Fruit fly (Drosophila melanogaster) whole organism, embryonic: Measurements from ENCODE around the gene CG15196.

Source experiments
- ATbp ChIP-seq: fragments of 200-800 bp; sonication (Bioruptor generic); optimal IDR thresholded peaks from 2 replicates; lab custom pipeline; 2017; ENCODE audit warnings: missing biosample characterization, mild to moderate bottlenecking, missing genetic modification characterization, missing genetic modification reagents
- B-H2 ChIP-seq: fragments of 200-800 bp; sonication (Bioruptor generic); optimal IDR thresholded peaks from 2 replicates; lab custom pipeline; 2018; ENCODE audit warnings: missing biosample characterization, mild to moderate bottlenecking, missing genetic modification characterization
- Bteb2 ChIP-seq: fragments of 200-800 bp; sonication (Bioruptor generic); optimal IDR thresholded peaks from 2 replicates; lab custom pipeline; 2016; ENCODE audit warnings: missing biosample characterization, missing genetic modification characterization
- CG10321 ChIP-seq: fragments of 200-800 bp; sonication (Bioruptor generic); IDR thresholded peaks from 2 replicates; pipeline ENCODE4 v1.3.6; 2022; ENCODE audit warnings: missing biosample characterization, missing genetic modification characterization
- CG12155 ChIP-seq: fragments of 200-800 bp; sonication (Bioruptor generic); optimal IDR thresholded peaks from 3 replicates; lab custom pipeline; 2016; ENCODE audit warnings: missing biosample characterization, missing genetic modification characterization
- CG12659 ChIP-seq: fragments of 200-800 bp; sonication (Bioruptor generic); optimal IDR thresholded peaks from 3 replicates; lab custom pipeline; 2017; ENCODE audit warnings: mild to moderate bottlenecking, missing biosample characterization, missing genetic modification reagents, missing genetic modification characterization
- CG13894 ChIP-seq: fragments of 200-800 bp; sonication (Bioruptor generic); optimal IDR thresholded peaks from 3 replicates; lab custom pipeline; 2018; ENCODE audit warnings: missing biosample characterization, mild to moderate bottlenecking, missing genetic modification characterization, moderate library complexity
- CG15514 ChIP-seq: fragments of 200-800 bp; sonication (Bioruptor generic); optimal IDR thresholded peaks from 3 replicates; lab custom pipeline; 2017; ENCODE audit warnings: missing biosample characterization, missing genetic modification characterization, mild to moderate bottlenecking, moderate library complexity, missing genetic modification reagents
- CG17385 ChIP-seq: fragments of 200-800 bp; sonication (Bioruptor generic); optimal IDR thresholded peaks from 3 replicates; lab custom pipeline; 2018; ENCODE audit warnings: missing biosample characterization, mild to moderate bottlenecking, missing genetic modification characterization
- CG1792 ChIP-seq: fragments of 200-800 bp; sonication (Bioruptor generic); optimal IDR thresholded peaks from 2 replicates; lab custom pipeline; 2016; ENCODE audit warnings: missing biosample characterization, missing genetic modification characterization
- CG18476 ChIP-seq: fragments of 200-800 bp; sonication (Bioruptor generic); optimal IDR thresholded peaks from 2 replicates; lab custom pipeline; 2016; ENCODE audit warnings: missing biosample characterization, mild to moderate bottlenecking, missing genetic modification characterization
- CG18619 ChIP-seq: fragments of 200-800 bp; sonication (Bioruptor generic); optimal IDR thresholded peaks from 3 replicates; lab custom pipeline; 2017; ENCODE audit warnings: missing biosample characterization, mild to moderate bottlenecking, missing genetic modification characterization
- CG2199 ChIP-seq: fragments of 200-800 bp; sonication (Bioruptor generic); IDR thresholded peaks from 3 replicates; pipeline ENCODE4 v1.3.6; 2022; ENCODE audit warnings: missing biosample characterization, missing genetic modification characterization
- CG3065 ChIP-seq: fragments of 200-800 bp; sonication (Bioruptor generic); optimal IDR thresholded peaks from 2 replicates; lab custom pipeline; 2016; ENCODE audit warnings: missing biosample characterization, missing genetic modification characterization
- CG31388 ChIP-seq: fragments of 200-800 bp; sonication (Bioruptor generic); optimal IDR thresholded peaks from 2 replicates; lab custom pipeline; 2016; ENCODE audit warnings: missing biosample characterization, missing genetic modification characterization
- CG3163 ChIP-seq: fragments of 200-800 bp; sonication (Bioruptor generic); optimal IDR thresholded peaks from 3 replicates; lab custom pipeline; 2016; ENCODE audit warnings: missing biosample characterization, missing genetic modification characterization
- CG34376 ChIP-seq: fragments of 200-800 bp; sonication (Bioruptor generic); optimal IDR thresholded peaks from 2 replicates; lab custom pipeline; 2018; ENCODE audit warnings: missing biosample characterization, mild to moderate bottlenecking, missing genetic modification characterization
- CG34422 ChIP-seq: fragments of 200-800 bp; sonication (Bioruptor generic); IDR thresholded peaks from 3 replicates; pipeline ENCODE4 v1.3.6; 2022; ENCODE audit warnings: missing biosample characterization, missing genetic modification characterization
- CG4854 ChIP-seq: fragments of 200-800 bp; sonication (Bioruptor generic); optimal IDR thresholded peaks from 2 replicates; lab custom pipeline; 2016; ENCODE audit warnings: missing biosample characterization, missing genetic modification characterization, inconsistent platforms
- CG6813 ChIP-seq: fragments of 200-800 bp; sonication (Bioruptor generic); optimal IDR thresholded peaks from 2 replicates; lab custom pipeline; 2017; ENCODE audit warnings: missing biosample characterization, missing genetic modification characterization, mild to moderate bottlenecking, moderate library complexity, missing genetic modification reagents
- CG8765 ChIP-seq: fragments of 200-800 bp; sonication (Bioruptor generic); IDR thresholded peaks from 2 replicates; pipeline ENCODE4 v1.3.6; 2022; ENCODE audit warnings: missing biosample characterization, missing genetic modification characterization
- Chrac-16 ChIP-seq: fragments of 200-800 bp; sonication (Bioruptor generic); optimal IDR thresholded peaks from 3 replicates; lab custom pipeline; 2016; ENCODE audit warnings: missing biosample characterization, missing genetic modification characterization
- Dek ChIP-seq: fragments of 200-800 bp; sonication (Bioruptor generic); optimal IDR thresholded peaks from 3 replicates; lab custom pipeline; 2019; ENCODE audit warnings: missing biosample characterization, mild to moderate bottlenecking, missing genetic modification characterization, moderate library complexity
- Dll ChIP-seq: fragments of 200-800 bp; sonication (Bioruptor generic); IDR thresholded peaks from 4 replicates; pipeline ENCODE4 v1.3.6; 2022; ENCODE audit warnings: missing biosample characterization, missing genetic modification characterization; ENCODE audit not compliant: partially characterized antibody
- Gug ChIP-seq: fragments of 200-800 bp; sonication (Bioruptor generic); IDR thresholded peaks from 4 replicates; pipeline ENCODE4 v1.3.6; 2022; ENCODE audit warnings: missing biosample characterization, missing genetic modification characterization
- H2.0 ChIP-seq: fragments of 200-800 bp; sonication (Bioruptor generic); IDR thresholded peaks from 2 replicates; pipeline ENCODE4 v1.3.6; 2022; ENCODE audit warnings: missing biosample characterization, missing genetic modification characterization
- HLH54F ChIP-seq: fragments of 200-800 bp; sonication (Bioruptor generic); optimal IDR thresholded peaks from 3 replicates; lab custom pipeline; 2016; ENCODE audit warnings: missing biosample characterization, missing genetic modification characterization
- Hmx ChIP-seq: fragments of 200-800 bp; sonication (Bioruptor generic); optimal IDR thresholded peaks from 2 replicates; lab custom pipeline; 2016; ENCODE audit warnings: missing biosample characterization, missing genetic modification characterization
- Hr3 ChIP-seq: fragments of 200-800 bp; sonication (Bioruptor generic); optimal IDR thresholded peaks from 3 replicates; lab custom pipeline; 2016; ENCODE audit warnings: missing biosample characterization, missing genetic modification characterization
- NFAT ChIP-seq: fragments of 200-800 bp; sonication (Bioruptor generic); IDR thresholded peaks from 2 replicates; pipeline ENCODE4 v1.3.6; 2022; ENCODE audit warnings: missing biosample characterization, missing genetic modification characterization
- Oaz ChIP-seq: fragments of 200-800 bp; sonication (Bioruptor generic); IDR thresholded peaks from 2 replicates; pipeline ENCODE4 v1.3.6; 2022; ENCODE audit warnings: missing biosample characterization, missing genetic modification characterization
- Pdp1 ChIP-seq, 2 experiments: fragments of 200-800 bp; sonication (Bioruptor generic); optimal IDR thresholded peaks; 3 replicates each; lab custom pipeline; 2016; ENCODE audit warnings: missing biosample characterization in 2 of 2, missing genetic modification characterization in 2 of 2, mild to moderate bottlenecking in 1 of 2, moderate library complexity in 1 of 2
- Side ChIP-seq: fragments of 200-800 bp; sonication (Bioruptor generic); optimal IDR thresholded peaks from 2 replicates; lab custom pipeline; 2016; ENCODE audit warnings: missing biosample characterization, missing genetic modification characterization
- ase ChIP-seq: fragments of 200-800 bp; sonication (Bioruptor generic); IDR thresholded peaks from 3 replicates; pipeline ENCODE4 v1.3.6; 2022; ENCODE audit warnings: missing biosample characterization, missing genetic modification characterization
- cad ChIP-seq: fragments of >200 bp; optimal IDR thresholded peaks from 2 replicates; lab custom pipeline; 2017; ENCODE audit warnings: missing biosample characterization, missing genetic modification characterization
- chif ChIP-seq, 2 experiments: fragments of 200-800 bp; sonication (Bioruptor generic); optimal IDR thresholded peaks; 3 replicates each; lab custom pipeline; 2016; ENCODE audit warnings: missing biosample characterization in 2 of 2, missing genetic modification characterization in 2 of 2
- croc ChIP-seq: fragments of 200-800 bp; sonication (Bioruptor generic); conservative IDR thresholded peaks from 3 replicates; pipeline ENCODE4 v1.3.6; 2022; ENCODE audit warnings: missing biosample characterization, missing genetic modification characterization
- dati ChIP-seq: fragments of 200-800 bp; sonication (Bioruptor generic); IDR thresholded peaks from 2 replicates; pipeline ENCODE4 v1.3.6; 2022; ENCODE audit warnings: missing biosample characterization, missing genetic modification characterization
- ewg ChIP-seq: fragments of 200-800 bp; sonication (Bioruptor generic); optimal IDR thresholded peaks from 3 replicates; lab custom pipeline; 2017; ENCODE audit warnings: mild to moderate bottlenecking, missing biosample characterization, missing genetic modification reagents, missing genetic modification characterization
- eyg ChIP-seq: fragments of 200-800 bp; sonication (Bioruptor generic); optimal IDR thresholded peaks from 3 replicates; lab custom pipeline; 2016; ENCODE audit warnings: missing biosample characterization, missing genetic modification characterization
- fu2 ChIP-seq: fragments of 200-800 bp; sonication (Bioruptor generic); optimal IDR thresholded peaks from 2 replicates; lab custom pipeline; 2016; ENCODE audit warnings: missing biosample characterization, missing genetic modification characterization
- ham ChIP-seq: fragments of 200-800 bp; sonication (Bioruptor generic); IDR thresholded peaks from 2 replicates; pipeline ENCODE4 v1.3.6; 2022; ENCODE audit warnings: missing biosample characterization, missing genetic modification characterization
- lab ChIP-seq: fragments of 200-800 bp; sonication (Bioruptor generic); optimal IDR thresholded peaks from 3 replicates; lab custom pipeline; 2017; ENCODE audit warnings: missing biosample characterization, missing genetic modification characterization, mild to moderate bottlenecking, moderate library complexity, missing genetic modification reagents
- lola ChIP-seq, 3 experiments: fragments of >200 bp in 2 of 3; fragments of 200-800 bp in 1 of 3; sonication (Bioruptor generic) in 1 of 3; optimal IDR thresholded peaks; 2 replicates each; lab custom pipeline; 2017 to 2019; ENCODE audit warnings: missing biosample characterization in 3 of 3, missing genetic modification characterization in 3 of 3, mild to moderate bottlenecking in 1 of 3, moderate library complexity in 1 of 3
- mld ChIP-seq: fragments of 200-800 bp; sonication (Bioruptor generic); IDR thresholded peaks from 3 replicates; pipeline ENCODE4 v1.3.6; 2022; ENCODE audit warnings: missing biosample characterization, missing genetic modification characterization; ENCODE audit not compliant: partially characterized antibody
- pros ChIP-seq: fragments of 200-800 bp; sonication (Bioruptor generic); optimal IDR thresholded peaks from 3 replicates; lab custom pipeline; 2019; ENCODE audit warnings: missing biosample characterization, mild to moderate bottlenecking, missing genetic modification characterization, moderate library complexity
- seq ChIP-seq: fragments of 200-800 bp; sonication (Bioruptor generic); IDR thresholded peaks from 2 replicates; pipeline ENCODE4 v1.3.6; 2022; ENCODE audit warnings: missing biosample characterization, missing genetic modification characterization
- stc ChIP-seq: fragments of 200-800 bp; sonication (Bioruptor generic); IDR thresholded peaks from 2 replicates; pipeline ENCODE4 v1.3.6; 2022; ENCODE audit warnings: missing biosample characterization, missing genetic modification characterization
- sug ChIP-seq: fragments of 200-800 bp; optimal IDR thresholded peaks from 2 replicates; lab custom pipeline; 2019; ENCODE audit warnings: missing biosample characterization, mild to moderate bottlenecking, missing genetic modification characterization, moderate library complexity
- vvl ChIP-seq: fragments of 200-800 bp; sonication (Bioruptor generic); IDR thresholded peaks from 2 replicates; pipeline ENCODE4 v1.3.6; 2022; ENCODE audit warnings: missing biosample characterization, missing genetic modification characterization

The CG15196 gene

DNA sequence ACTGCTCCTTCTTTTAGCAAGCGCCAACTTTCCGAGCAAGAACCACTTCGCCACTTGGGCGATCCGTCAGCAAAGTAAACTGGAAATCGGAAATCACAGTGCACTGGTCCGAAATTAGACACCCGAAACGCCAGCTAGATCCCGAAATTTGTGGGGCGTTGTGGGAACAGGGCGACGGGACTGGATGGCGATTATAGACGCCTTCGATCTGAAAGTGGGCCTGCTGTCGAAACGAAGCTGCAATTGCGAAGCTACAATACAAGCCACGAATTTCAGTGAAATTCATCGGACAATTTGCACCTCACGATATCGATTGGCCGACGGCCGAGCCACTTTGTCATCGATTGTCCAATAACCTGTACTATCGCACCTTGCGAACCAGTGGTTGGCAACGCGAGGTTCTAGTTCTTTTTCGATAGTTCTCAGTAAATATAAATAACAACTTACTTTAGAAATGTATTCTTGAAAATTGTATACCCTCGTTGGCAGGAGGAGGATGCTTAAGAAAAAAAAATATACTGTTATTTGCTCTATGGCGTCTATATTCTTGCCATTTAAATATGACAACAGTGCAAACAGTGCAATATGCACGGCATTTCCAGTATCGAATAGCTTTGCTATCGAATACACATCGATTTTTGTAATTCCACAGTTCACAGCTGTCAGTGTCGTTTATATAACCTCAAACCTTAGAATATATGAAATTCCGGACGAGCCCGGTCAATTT is 41.8 kb upstream of the CG15196 start, which contains the start of the genes hop and Tim8 (continued):
- no peak for TF ChIP-seq Hr3
- TF ChIP-seq CG12155 (GFP tag; lab: Kevin White, UChicago): no peak
- no peak for TF ChIP-seq eyg (GFP tag; lab: Kevin White, UChicago)
- TF ChIP-seq chif (GFP tag; optimal IDR thresholded peaks at IDR 0.05; lab: Kevin White, UChicago): no peak
- TF ChIP-seq ase (GFP tag; lab: Robert Waterston, UW): no peak
- TF ChIP-seq Bteb2 (GFP tag; lab: Kevin White, UChicago): no peak
- no peak for TF ChIP-seq CG8765 (GFP tag; lab: Robert Waterston, UW)
- no peak for TF ChIP-seq CG31388
- no peak for TF ChIP-seq fu2 (GFP tag; lab: Kevin White, UChicago)
- no peak for TF ChIP-seq CG13894 (tag; lab: Kevin White, UChicago)
- TF ChIP-seq CG3065 (GFP tag; lab: Kevin White, UChicago): no peak
- no peak for TF ChIP-seq CG10321 (GFP tag; lab: Robert Waterston, UW)
- TF ChIP-seq CG12659: peak; percentile 66
- TF ChIP-seq Side: no peak
- no peak for TF ChIP-seq ewg (GFP tag; lab: Kevin White, UChicago)
- TF ChIP-seq B-H2 (GFP tag; lab: Kevin White, UChicago): no peak
- no peak for TF ChIP-seq croc
- TF ChIP-seq NFAT (GFP tag; lab: Robert Waterston, UW): no peak
- TF ChIP-seq HLH54F (GFP tag; lab: Kevin White, UChicago): no peak
- peak; percentile 99 for TF ChIP-seq CG15514 (GFP tag; lab: Kevin White, UChicago)
- no peak for TF ChIP-seq CG18619 (GFP tag; lab: Kevin White, UChicago)
- peak in 1 of 3 experiments; percentile 5 for TF ChIP-seq lola (GFP tag; optimal IDR thresholded peaks at IDR 0.05; lab: Kevin White, UChicago)
- TF ChIP-seq lab (GFP tag; lab: Kevin White, UChicago): no peak
- TF ChIP-seq stc: no peak
- no peak for TF ChIP-seq H2.0 (GFP tag; lab: Robert Waterston, UW)
- TF ChIP-seq CG6813 (GFP tag; lab: Kevin White, UChicago): no peak
- peak; percentile 87 for TF ChIP-seq Dll
- no peak for TF ChIP-seq CG1792 (GFP tag; lab: Kevin White, UChicago)
- no peak for TF ChIP-seq Oaz
- peak; percentile 89 for TF ChIP-seq CG4854
- no peak for TF ChIP-seq CG2199 (GFP tag; lab: Robert Waterston, UW)
- TF ChIP-seq ham (GFP tag; lab: Robert Waterston, UW): no peak
- no peak for TF ChIP-seq CG34422
- TF ChIP-seq ATbp: no peak
- TF ChIP-seq pros: no peak
- no peak for TF ChIP-seq dati (GFP tag; lab: Robert Waterston, UW)
- no peak for TF ChIP-seq CG34376 (GFP tag; lab: Kevin White, UChicago)
- TF ChIP-seq Dek (tag; lab: Kevin White, UChicago): no peak
- TF ChIP-seq Gug (GFP tag; lab: Robert Waterston, UW): no peak
- TF ChIP-seq cad (GFP tag; lab: Kevin White, UChicago): no peak
- TF ChIP-seq CG3163 (GFP tag; lab: Kevin White, UChicago): no peak
- peak; percentile 85 for TF ChIP-seq mld (GFP tag; lab: Robert Waterston, UW)
- peak in 1 of 2 experiments; percentile 92 for TF ChIP-seq Pdp1 (GFP tag; optimal IDR thresholded peaks at IDR 0.05; lab: Kevin White, UChicago)
- no peak for TF ChIP-seq CG17385 (GFP tag; lab: Kevin White, UChicago)
- no peak for TF ChIP-seq Hmx (GFP tag; lab: Kevin White, UChicago)
- peak; percentile 35 for TF ChIP-seq sug (tag; lab: Kevin White, UChicago)
- TF ChIP-seq seq: no peak
- no peak for TF ChIP-seq CG18476 (GFP tag; lab: Kevin White, UChicago)
- no peak for TF ChIP-seq vvl
- TF ChIP-seq Chrac-16: no peak
